Fruit fly (Drosophila melanogaster): ENCODE data around the gene CG12948.

DNA sequence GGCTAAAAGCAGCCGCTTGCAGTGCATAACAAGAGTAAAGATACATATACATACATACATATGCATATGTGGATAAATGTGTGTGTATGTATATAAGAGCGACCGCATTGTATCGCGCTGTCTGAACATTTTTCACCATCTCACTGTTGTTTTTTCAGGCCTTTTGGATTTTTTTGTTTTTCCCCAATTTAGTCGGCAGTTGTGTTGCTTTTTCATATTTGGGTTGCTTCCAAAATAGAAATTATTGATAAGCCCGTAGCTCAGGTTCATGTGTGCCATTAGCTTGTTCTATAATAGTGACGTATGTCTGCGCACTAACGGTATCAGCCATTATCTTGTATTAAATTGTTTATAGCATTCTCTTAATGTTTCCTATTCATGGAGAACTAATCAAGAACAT is 47.0 kb downstream of the CG12948 start:
- TF ChIP-seq Sin3A (optimal IDR thresholded peaks at IDR 0.05), result no peak
- TF ChIP-seq ttk (optimal IDR thresholded peaks at IDR 0.05), result no peak
- no peak for TF ChIP-seq psq (optimal IDR thresholded peaks at IDR 0.05)
- no peak for TF ChIP-seq insv (optimal IDR thresholded peaks at IDR 0.05)
- no peak for TF ChIP-seq Myc (optimal IDR thresholded peaks at IDR 0.05)
- TF ChIP-seq h (optimal IDR thresholded peaks at IDR 0.05), result no peak
